Fruit fly (Drosophila melanogaster): ENCODE measurements around the gene Mhc.

Mhc gene

DNA sequence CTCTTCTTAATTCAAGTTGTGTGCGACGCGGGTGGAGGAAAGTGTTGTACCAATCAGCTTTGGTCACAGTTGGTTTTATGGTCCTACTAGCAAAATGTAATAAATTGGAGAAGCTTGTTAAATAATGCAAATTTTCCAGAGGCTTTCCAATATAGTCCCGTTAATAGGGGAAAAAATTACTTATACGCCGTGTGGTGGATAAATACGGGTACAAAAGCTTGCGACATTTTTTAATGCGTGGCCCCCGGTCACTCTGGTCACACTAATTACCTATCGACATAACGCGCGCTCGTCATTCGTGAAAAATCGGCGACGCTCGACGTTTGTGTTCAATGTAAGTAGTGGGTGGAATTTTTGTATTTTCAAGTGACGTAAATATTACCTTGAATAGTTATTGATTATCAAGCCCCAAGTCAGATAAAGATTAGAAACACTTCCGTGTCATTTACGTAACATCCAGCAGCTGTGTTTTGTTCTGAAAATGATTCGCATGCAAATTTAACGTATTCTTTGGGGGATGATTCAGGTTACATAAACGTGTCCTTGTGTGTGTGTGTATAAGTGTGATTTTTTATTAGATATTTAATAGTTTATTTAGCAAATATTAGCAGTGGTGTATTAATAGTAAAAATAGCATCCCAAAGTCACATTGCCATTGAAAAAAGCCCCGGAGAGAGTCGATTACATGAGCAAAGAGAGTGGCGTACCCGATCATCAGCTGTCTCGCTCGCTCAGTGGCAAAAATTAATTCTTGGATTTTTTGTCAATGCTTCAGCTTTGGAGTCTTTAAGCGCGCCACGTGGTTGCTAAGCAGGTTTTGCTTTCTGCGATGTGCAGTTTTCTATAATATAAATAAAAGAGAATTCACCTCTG, 46.5 kb upstream of the Mhc start, which contains the start of gene Cyt-c-p (continued):
- TF ChIP-seq Eip74EF (GFP tag; optimal IDR thresholded peaks at IDR 0.05) (peak in 1 of 2 experiments; percentile 77), CG31224 (GFP tag; IDR thresholded peaks at IDR 0.05) (no peak), CG2129 (GFP tag; IDR thresholded peaks at IDR 0.05; ENCODE audit: partially characterized antibody) (0 out of 2 replicates have a peak, but pooled peaks have one; percentile 18), insv (GFP tag; optimal IDR thresholded peaks at IDR 0.05) (peak in 1 of 2 experiments; percentile 11), CG15514 (GFP tag; optimal IDR thresholded peaks at IDR 0.05) (peak; percentile 79), Elba2 (GFP tag; optimal IDR thresholded peaks at IDR 0.05) (no peak), CG10147 (GFP tag; optimal IDR thresholded peaks at IDR 0.05) (peak; percentile 43), CG15011 (GFP tag; optimal IDR thresholded peaks at IDR 0.05) (no peak), amos (GFP tag; IDR thresholded peaks at IDR 0.05; ENCODE audit: partially characterized antibody) (peak; percentile 64; the same call in 1 of the 2 replicates), NC2α (GFP tag; optimal IDR thresholded peaks at IDR 0.05) (no peak), CG9727 (GFP tag; optimal IDR thresholded peaks at IDR 0.05) (peak; percentile 44), ranshi (GFP tag; IDR thresholded peaks at IDR 0.05) (no peak; the same call in 1 of the 2 replicates), Dip3 (GFP tag; optimal IDR thresholded peaks at IDR 0.05) (no peak), ase (GFP tag; IDR thresholded peaks at IDR 0.05) (no peak), CG17912 (GFP tag; optimal IDR thresholded peaks at IDR 0.05) (no peak), scrt (GFP tag; optimal IDR thresholded peaks at IDR 0.05) (peak; percentile 53), CG32532 (GFP tag; IDR thresholded peaks at IDR 0.05) (peak; percentile 7; the same call in 1 of the 2 replicates), gfzf (GFP tag; optimal IDR thresholded peaks at IDR 0.05) (peak; percentile 98), sr (GFP tag; IDR thresholded peaks at IDR 0.05) (no peak), CG18619 (GFP tag; optimal IDR thresholded peaks at IDR 0.05) (peak; percentile 25), CG11085 (GFP tag; IDR thresholded peaks at IDR 0.05) (no peak), Gug (GFP tag; IDR thresholded peaks at IDR 0.05) (no peak), CG13287 (GFP tag; IDR thresholded peaks at IDR 0.05; ENCODE audit: partially characterized antibody) (peak; percentile 72), Doc3 (GFP tag; IDR thresholded peaks at IDR 0.05; ENCODE audit: partially characterized antibody) (peak; percentile 47; the same call in 1 of the 3 replicates), tna (GFP tag; IDR thresholded peaks at IDR 0.05; ENCODE audit: partially characterized antibody) (no peak), CG10979 (tag; optimal IDR thresholded peaks at IDR 0.05) (no peak), eve (GFP tag; optimal IDR thresholded peaks at IDR 0.05) (peak in 1 of 2 experiments; percentile 36), CoRest (tag; optimal IDR thresholded peaks at IDR 0.05) (peak; percentile 63), YL-1 (GFP tag; optimal IDR thresholded peaks at IDR 0.05) (peak; percentile 38), kah (GFP tag; optimal IDR thresholded peaks at IDR 0.05) (no peak), CkIIα-i1 (GFP tag; IDR thresholded peaks at IDR 0.05) (no peak), BEAF-32 (GFP tag; optimal IDR thresholded peaks at IDR 0.05) (peak; percentile 85), CG12155 (GFP tag; optimal IDR thresholded peaks at IDR 0.05) (peak; percentile 11), Xrp1 (GFP tag; IDR thresholded peaks at IDR 0.05) (no peak), p53 (GFP tag; optimal IDR thresholded peaks at IDR 0.05) (peak; percentile 44), Hmr (GFP tag; optimal IDR thresholded peaks at IDR 0.05) (peak; percentile 55), CG7271 (tag; optimal IDR thresholded peaks at IDR 0.05) (no peak), CG34376 (GFP tag; optimal IDR thresholded peaks at IDR 0.05) (peak; percentile 88), CG9215 (GFP tag; IDR thresholded peaks at IDR 0.05) (no peak), CG2199 (GFP tag; IDR thresholded peaks at IDR 0.05) (no peak), repo (GFP tag; optimal IDR thresholded peaks at IDR 0.05) (no peak), CG5953 (GFP tag; IDR thresholded peaks at IDR 0.05) (no peak), Dfd (GFP tag; optimal IDR thresholded peaks at IDR 0.05) (no peak), CG4404 (GFP tag; IDR thresholded peaks at IDR 0.05) (no peak), CG13123 (GFP tag; optimal IDR thresholded peaks at IDR 0.05) (no peak), knrl (GFP tag; IDR thresholded peaks at IDR 0.05; ENCODE audit: partially characterized antibody) (peak; percentile 61), bigmax (GFP tag; optimal IDR thresholded peaks at IDR 0.05) (no peak), CG32767 (GFP tag; IDR thresholded peaks at IDR 0.05) (no peak)

All from whole organism, embryonic.